Worm (Caenorhabditis elegans): Measurements from ENCODE around the gene flr-4.

- no peak for TF ChIP-seq ama-1 (optimal IDR thresholded peaks at IDR 0.05)
- TF ChIP-seq tbx-37 (GFP tag; conservative IDR thresholded peaks at IDR 0.05) = no peak
- no peak for TF ChIP-seq tbx-11 (GFP tag; IDR thresholded peaks at IDR 0.05)
- no peak for TF ChIP-seq B0310.2 (tag; optimal IDR thresholded peaks at IDR 0.05)
- no peak for TF ChIP-seq ceh-36 (tag; optimal IDR thresholded peaks at IDR 0.05)
- TF ChIP-seq aly-1 (tag; optimal IDR thresholded peaks at IDR 0.05) = peak; percentile 20
- no peak for TF ChIP-seq tra-4 (tag; optimal IDR thresholded peaks at IDR 0.05)
- no peak for TF ChIP-seq hmg-4 (GFP tag; optimal IDR thresholded peaks at IDR 0.05)
- TF ChIP-seq ceh-13 (GFP tag; optimal IDR thresholded peaks at IDR 0.05) = no peak
- no peak for TF ChIP-seq pes-1 (GFP tag; IDR thresholded peaks at IDR 0.05)
- no peak for TF ChIP-seq F13C5.2 (tag; optimal IDR thresholded peaks at IDR 0.05)
- no peak for TF ChIP-seq sea-1 (GFP tag; conservative IDR thresholded peaks at IDR 0.05)
- no peak for TF ChIP-seq flt-1 (GFP tag; IDR thresholded peaks at IDR 0.05)
- no peak for TF ChIP-seq hmbx-1 (tag; optimal IDR thresholded peaks at IDR 0.05)
Observed at ce11 chrX:15107747-15108252, 18.6 kb downstream of the flr-4 start, which contains the start of gene mlt-9.
